Fruit fly (Drosophila melanogaster) whole organism, prepupa: ENCODE data around the gene Drak.

Experiments
- Blimp-1 ChIP-seq: fragments of 200-800 bp; sonication (Bioruptor generic); optimal IDR thresholded peaks from 3 replicates; lab custom pipeline; 2017; ENCODE audit warnings: missing biosample characterization, missing genetic modification characterization, mild to moderate bottlenecking, moderate library complexity, missing genetic modification reagents
- CG10631 ChIP-seq: fragments of 200-800 bp; sonication (Bioruptor generic); optimal IDR thresholded peaks from 2 replicates; lab custom pipeline; 2016; ENCODE audit warnings: missing biosample characterization, missing genetic modification characterization
- CG10669 ChIP-seq: fragments of 200-800 bp; sonication (Bioruptor generic); optimal IDR thresholded peaks from 3 replicates; lab custom pipeline; 2018; ENCODE audit warnings: missing biosample characterization, mild to moderate bottlenecking, missing genetic modification characterization, moderate library complexity
- CG11294 ChIP-seq: fragments of 200-800 bp; sonication (Bioruptor generic); IDR thresholded peaks from 2 replicates; pipeline ENCODE4 v1.3.6; 2022; ENCODE audit warnings: missing biosample characterization, missing genetic modification characterization
- CG11902 ChIP-seq: fragments of 200-800 bp; sonication (Bioruptor generic); optimal IDR thresholded peaks from 3 replicates; lab custom pipeline; 2016; ENCODE audit warnings: missing biosample characterization, missing genetic modification characterization
- CG15336 ChIP-seq: fragments of 200-800 bp; sonication (Bioruptor generic); IDR thresholded peaks from 2 replicates; pipeline ENCODE4 v1.3.6; 2022; ENCODE audit warnings: missing biosample characterization, missing genetic modification characterization
- CG1621 ChIP-seq: fragments of 200-800 bp; sonication (Bioruptor generic); optimal IDR thresholded peaks from 3 replicates; lab custom pipeline; 2018; ENCODE audit warnings: missing biosample characterization, mild to moderate bottlenecking, missing genetic modification characterization
- CG16779 ChIP-seq: fragments of 200-800 bp; sonication (Bioruptor generic); optimal IDR thresholded peaks from 3 replicates; lab custom pipeline; 2017; ENCODE audit warnings: missing biosample characterization, mild to moderate bottlenecking, missing genetic modification characterization
- CG3032 ChIP-seq: fragments of 200-800 bp; optimal IDR thresholded peaks from 2 replicates; lab custom pipeline; 2019; ENCODE audit warnings: missing biosample characterization, mild to moderate bottlenecking, missing genetic modification characterization, moderate library complexity
- CG31627 ChIP-seq: fragments of 200-800 bp; sonication (Bioruptor generic); optimal IDR thresholded peaks from 3 replicates; lab custom pipeline; 2016; ENCODE audit warnings: missing biosample characterization, missing genetic modification characterization
- CG32006 ChIP-seq: fragments of 200-800 bp; sonication (Bioruptor generic); optimal IDR thresholded peaks from 3 replicates; lab custom pipeline; 2017; ENCODE audit warnings: missing biosample characterization, mild to moderate bottlenecking, missing genetic modification characterization
- CG3919 ChIP-seq: fragments of 200-800 bp; sonication (Bioruptor generic); optimal IDR thresholded peaks from 3 replicates; lab custom pipeline; 2016; ENCODE audit warnings: missing biosample characterization, missing genetic modification characterization
- CG4318 ChIP-seq: fragments of 200-800 bp; sonication (Bioruptor generic); optimal IDR thresholded peaks from 3 replicates; lab custom pipeline; 2017; ENCODE audit warnings: missing biosample characterization, mild to moderate bottlenecking, missing genetic modification characterization
- CG6163 ChIP-seq: fragments of 200-800 bp; sonication (Bioruptor generic); IDR thresholded peaks from 3 replicates; pipeline ENCODE4 v1.3.6; 2022; ENCODE audit warnings: missing biosample characterization, missing genetic modification characterization
- CG6276 ChIP-seq: fragments of 200-800 bp; sonication (Bioruptor generic); optimal IDR thresholded peaks from 2 replicates; lab custom pipeline; 2017; ENCODE audit warnings: missing biosample characterization, mild to moderate bottlenecking, missing genetic modification characterization
- CG6792 ChIP-seq: fragments of 200-800 bp; sonication (Bioruptor generic); optimal IDR thresholded peaks from 3 replicates; lab custom pipeline; 2016; ENCODE audit warnings: missing biosample characterization, missing genetic modification characterization
- CG6808 ChIP-seq: fragments of 200-800 bp; sonication (Bioruptor generic); optimal IDR thresholded peaks from 3 replicates; lab custom pipeline; 2017; ENCODE audit warnings: missing biosample characterization, missing genetic modification characterization, mild to moderate bottlenecking, moderate library complexity, missing genetic modification reagents
- CG7368 ChIP-seq: fragments of 200-800 bp; sonication (Bioruptor generic); optimal IDR thresholded peaks from 3 replicates; lab custom pipeline; 2016; ENCODE audit warnings: missing biosample characterization, missing genetic modification characterization
- CG8119 ChIP-seq: fragments of 200-800 bp; sonication (Bioruptor generic); IDR thresholded peaks from 3 replicates; pipeline ENCODE4 v1.3.6; 2022; ENCODE audit warnings: missing biosample characterization, missing genetic modification characterization
- CG8319 ChIP-seq: fragments of 200-800 bp; sonication (Bioruptor generic); optimal IDR thresholded peaks from 3 replicates; lab custom pipeline; 2016; ENCODE audit warnings: missing biosample characterization, missing genetic modification characterization
- CG9139 ChIP-seq: fragments of 200-800 bp; sonication (Bioruptor generic); optimal IDR thresholded peaks from 3 replicates; lab custom pipeline; 2017; ENCODE audit warnings: missing biosample characterization, mild to moderate bottlenecking, missing genetic modification characterization
- Eip75B ChIP-seq: fragments of 200-800 bp; sonication (Bioruptor generic); optimal IDR thresholded peaks from 3 replicates; lab custom pipeline; 2016; ENCODE audit warnings: missing biosample characterization, missing genetic modification characterization
- Eip78C ChIP-seq: fragments of 200-800 bp; sonication (Bioruptor generic); peaks from one replicate; lab custom pipeline; 2016; ENCODE audit warnings: missing biosample characterization, missing genetic modification characterization
- Eip93F ChIP-seq: fragments of 200-800 bp; sonication (Bioruptor generic); optimal IDR thresholded peaks from 2 replicates; lab custom pipeline; 2016; ENCODE audit warnings: missing biosample characterization, mild to moderate bottlenecking, missing genetic modification characterization
- Ets21C ChIP-seq: fragments of 200-800 bp; sonication (Bioruptor generic); optimal IDR thresholded peaks from 3 replicates; lab custom pipeline; 2016; ENCODE audit warnings: missing biosample characterization, missing genetic modification characterization
- Ets96B ChIP-seq: fragments of 200-800 bp; optimal IDR thresholded peaks from 2 replicates; lab custom pipeline; 2019; ENCODE audit warnings: missing biosample characterization, mild to moderate bottlenecking, missing genetic modification characterization, moderate library complexity
- Gug ChIP-seq: fragments of 200-800 bp; sonication (Bioruptor generic); IDR thresholded peaks from 2 replicates; pipeline ENCODE4 v1.3.6; 2022; ENCODE audit warnings: missing biosample characterization, missing genetic modification characterization
- Hr38 ChIP-seq: sonication (Bioruptor generic); optimal IDR thresholded peaks from 2 replicates; lab custom pipeline; 2016; ENCODE audit warnings: missing biosample characterization, missing genetic modification characterization
- Hr4 ChIP-seq: fragments of 200-800 bp; sonication (Bioruptor generic); optimal IDR thresholded peaks from 3 replicates; lab custom pipeline; 2016; ENCODE audit warnings: missing biosample characterization, missing genetic modification characterization
- Met ChIP-seq: fragments of 200-800 bp; sonication (Bioruptor generic); optimal IDR thresholded peaks from 3 replicates; lab custom pipeline; 2016; ENCODE audit warnings: missing biosample characterization, missing genetic modification characterization
- OdsH ChIP-seq: fragments of 200-800 bp; sonication (Bioruptor generic); optimal IDR thresholded peaks from 3 replicates; lab custom pipeline; 2016; ENCODE audit warnings: missing biosample characterization, missing genetic modification characterization
- Smox ChIP-seq: fragments of 200-800 bp; sonication (Bioruptor generic); optimal IDR thresholded peaks from 3 replicates; lab custom pipeline; 2016; ENCODE audit warnings: missing biosample characterization, missing genetic modification characterization
- Sox102F ChIP-seq: fragments of 200-800 bp; sonication (Bioruptor generic); optimal IDR thresholded peaks from 2 replicates; lab custom pipeline; 2016; ENCODE audit warnings: missing biosample characterization, mild to moderate bottlenecking, missing genetic modification characterization
- Sox15 ChIP-seq: fragments of 200-800 bp; sonication (Bioruptor generic); optimal IDR thresholded peaks from 3 replicates; lab custom pipeline; 2016; ENCODE audit warnings: missing biosample characterization, missing genetic modification characterization
- achi ChIP-seq: fragments of 200-800 bp; sonication (Bioruptor generic); optimal IDR thresholded peaks from 3 replicates; lab custom pipeline; 2016; ENCODE audit warnings: missing biosample characterization, missing genetic modification characterization
- acj6 ChIP-seq: fragments of 200-800 bp; sonication (Bioruptor generic); optimal IDR thresholded peaks from 3 replicates; lab custom pipeline; 2016; ENCODE audit warnings: missing biosample characterization, missing genetic modification characterization
- cyc ChIP-seq: fragments of 200-800 bp; sonication (Bioruptor generic); optimal IDR thresholded peaks from 3 replicates; lab custom pipeline; 2016; ENCODE audit warnings: missing biosample characterization, missing genetic modification characterization
- dac ChIP-seq: fragments of 200-800 bp; sonication (Bioruptor generic); optimal IDR thresholded peaks from 2 replicates; lab custom pipeline; 2017; ENCODE audit warnings: missing biosample characterization, mild to moderate bottlenecking, missing genetic modification characterization
- eg ChIP-seq: fragments of 200-800 bp; sonication (Bioruptor generic); IDR thresholded peaks from 3 replicates; pipeline ENCODE4 v1.3.6; 2022; ENCODE audit warnings: missing biosample characterization, missing genetic modification characterization
- esn ChIP-seq: fragments of 200-800 bp; sonication (Bioruptor generic); optimal IDR thresholded peaks from 2 replicates; lab custom pipeline; 2016; ENCODE audit warnings: missing biosample characterization, mild to moderate bottlenecking, missing genetic modification characterization, moderate library complexity
- fd85E ChIP-seq: fragments of 200-800 bp; sonication (Bioruptor generic); optimal IDR thresholded peaks from 3 replicates; lab custom pipeline; 2016; ENCODE audit warnings: missing biosample characterization, missing genetic modification characterization
- lz ChIP-seq: fragments of 200-800 bp; sonication (Bioruptor generic); optimal IDR thresholded peaks from 3 replicates; lab custom pipeline; 2016; ENCODE audit warnings: missing biosample characterization, missing genetic modification characterization
- net ChIP-seq: fragments of 200-800 bp; sonication (Bioruptor generic); optimal IDR thresholded peaks from 3 replicates; lab custom pipeline; 2016; ENCODE audit warnings: missing biosample characterization, missing genetic modification characterization
- salr ChIP-seq, 2 experiments: fragments of 200-800 bp; sonication (Bioruptor generic); optimal IDR thresholded peaks; 3 replicates each; lab custom pipeline; 2016 to 2018; ENCODE audit warnings: missing biosample characterization in 2 of 2, missing genetic modification characterization in 2 of 2, mild to moderate bottlenecking in 1 of 2
- spab ChIP-seq: fragments of 200-800 bp; sonication (Bioruptor generic); optimal IDR thresholded peaks from 2 replicates; lab custom pipeline; 2017; ENCODE audit warnings: missing biosample characterization, mild to moderate bottlenecking, missing genetic modification characterization, missing genetic modification reagents
- ss ChIP-seq, 2 experiments: fragments of 200-800 bp; sonication (Bioruptor generic); optimal IDR thresholded peaks; 2 replicates in 1 of 2; 3 replicates in 1 of 2; lab custom pipeline; 2017 to 2018; ENCODE audit warnings: mild to moderate bottlenecking in 2 of 2, missing biosample characterization in 2 of 2, missing genetic modification characterization in 2 of 2, moderate library complexity in 1 of 2
- svp ChIP-seq: fragments of 200-800 bp; sonication (Bioruptor generic); peaks from one replicate; lab custom pipeline; 2016; ENCODE audit warnings: missing biosample characterization, missing genetic modification characterization
- topi ChIP-seq: fragments of 200-800 bp; sonication (Bioruptor generic); optimal IDR thresholded peaks from 3 replicates; lab custom pipeline; 2016; ENCODE audit warnings: missing biosample characterization, missing genetic modification characterization
- vri ChIP-seq: fragments of 200-800 bp; sonication (Bioruptor generic); optimal IDR thresholded peaks from 3 replicates; lab custom pipeline; 2016; ENCODE audit warnings: missing biosample characterization, mild to moderate bottlenecking, missing genetic modification characterization

Gene Drak

DNA sequence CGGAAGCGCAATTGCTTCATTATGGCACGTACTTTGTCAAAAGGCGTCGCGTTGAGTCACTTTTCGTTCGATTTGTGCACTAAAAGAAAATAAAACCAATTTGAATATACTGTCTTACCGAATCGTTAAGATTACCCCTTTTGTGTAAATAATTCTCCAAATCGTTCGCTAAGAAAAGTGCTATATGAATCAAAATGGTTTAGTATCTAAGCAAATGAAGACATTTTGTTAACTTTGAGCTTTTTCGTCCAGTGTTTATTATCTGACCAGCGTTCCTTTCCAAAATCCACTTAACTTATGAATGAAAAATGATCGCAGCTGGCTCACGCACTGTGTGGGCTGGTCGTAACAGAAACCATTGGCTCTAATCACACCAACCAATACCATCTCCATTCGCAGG, 57.1 kb downstream of the Drak start (continued):
- TF ChIP-seq CG10669 (GFP tag; lab: Kevin White, UChicago) (peak; percentile 26), lz (peak; percentile 34), Hr4 (GFP tag; lab: Kevin White, UChicago) (peak; percentile 12), spab (GFP tag; lab: Kevin White, UChicago) (no peak), esn (peak; percentile 61), Ets21C (peak; percentile 42), CG3919 (GFP tag; lab: Kevin White, UChicago) (peak; percentile 40), CG11902 (GFP tag; lab: Kevin White, UChicago) (no peak), net (GFP tag; lab: Kevin White, UChicago) (peak; percentile 38), achi (GFP tag; lab: Kevin White, UChicago) (peak; percentile 57), acj6 (peak; percentile 25), topi (GFP tag; lab: Kevin White, UChicago) (peak; percentile 66), CG11294 (no peak), CG7368 (GFP tag; lab: Kevin White, UChicago) (no peak), CG10631 (GFP tag; lab: Kevin White, UChicago) (peak; percentile 40)

DNA sequence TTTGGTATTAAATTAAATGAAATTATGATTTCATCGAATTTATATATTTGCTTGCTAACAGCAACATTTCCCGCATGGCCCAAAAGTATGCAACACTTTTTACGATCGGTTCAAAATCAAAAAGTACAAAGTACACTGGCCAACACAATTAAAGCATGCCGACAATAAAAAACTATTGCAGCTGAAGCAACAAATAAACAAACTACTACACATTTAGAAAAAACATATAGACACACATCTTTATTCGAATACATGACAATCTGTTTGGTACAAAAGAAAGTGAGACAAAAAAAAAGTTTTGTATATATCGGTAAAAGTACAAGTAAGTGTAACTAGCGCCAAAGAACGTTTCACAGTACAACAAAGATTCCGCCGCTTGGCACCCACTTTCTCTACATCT, 62.1 kb downstream of the Drak start:
- TF ChIP-seq Eip78C (GFP tag; lab: Kevin White, UChicago) = peak; percentile 67
- TF ChIP-seq Smox (GFP tag; lab: Kevin White, UChicago) = peak; percentile 17
- TF ChIP-seq CG3032 (tag; lab: Kevin White, UChicago) = no peak
- peak; percentile 1 for TF ChIP-seq cyc (GFP tag; lab: Kevin White, UChicago)
- no peak for TF ChIP-seq CG1621
- TF ChIP-seq esn = peak; percentile 39
- TF ChIP-seq CG15336 = 0 out of 2 replicates have a peak, but pooled peaks have one; percentile 13
- no peak for TF ChIP-seq CG11294
- TF ChIP-seq Sox102F (GFP tag; lab: Kevin White, UChicago) = peak; percentile 20
- TF ChIP-seq CG31627 = no peak
- TF ChIP-seq CG6808 (GFP tag; lab: Kevin White, UChicago) = no peak
- peak; percentile 38 for TF ChIP-seq CG6276 (GFP tag; lab: Kevin White, UChicago)
- TF ChIP-seq Eip93F (GFP tag; lab: Kevin White, UChicago) = no peak
- TF ChIP-seq CG8319 (GFP tag; lab: Kevin White, UChicago) = no peak
- TF ChIP-seq Blimp-1 (GFP tag; lab: Kevin White, UChicago) = no peak
- no peak for TF ChIP-seq fd85E (GFP tag; lab: Kevin White, UChicago)
- TF ChIP-seq CG3919 (GFP tag; lab: Kevin White, UChicago) = no peak
- TF ChIP-seq svp (GFP tag; lab: Kevin White, UChicago) = no peak
- peak; percentile 41 for TF ChIP-seq CG10669 (GFP tag; lab: Kevin White, UChicago)
- no peak for TF ChIP-seq vri (GFP tag; lab: Kevin White, UChicago)
- peak in 1 of 2 experiments; percentile 3 for TF ChIP-seq ss (GFP tag; optimal IDR thresholded peaks at IDR 0.05; lab: Kevin White, UChicago)
- no peak for TF ChIP-seq CG32006
- TF ChIP-seq Ets96B (tag; lab: Kevin White, UChicago) = peak; percentile 15
- TF ChIP-seq CG4318 (GFP tag; lab: Kevin White, UChicago) = no peak
- TF ChIP-seq Ets21C = no peak
- TF ChIP-seq CG8119 (GFP tag; lab: Robert Waterston, UW) = peak; percentile 31; the same call in 2 of the 3 replicates
- no peak for TF ChIP-seq Met (GFP tag; lab: Kevin White, UChicago)
- TF ChIP-seq CG11902 (GFP tag; lab: Kevin White, UChicago) = no peak
- TF ChIP-seq salr (GFP tag; optimal IDR thresholded peaks at IDR 0.05; lab: Kevin White, UChicago) = no peak
- peak; percentile 6; the same call in 1 of the 3 replicates for TF ChIP-seq CG6163 (GFP tag; lab: Robert Waterston, UW)
- no peak for TF ChIP-seq CG6792 (GFP tag; lab: Kevin White, UChicago)
- TF ChIP-seq dac (GFP tag; lab: Kevin White, UChicago) = no peak
- no peak for TF ChIP-seq Hr38 (GFP tag; lab: Kevin White, UChicago)
- TF ChIP-seq CG7368 (GFP tag; lab: Kevin White, UChicago) = no peak
- no peak for TF ChIP-seq Eip75B (GFP tag; lab: Kevin White, UChicago)
- TF ChIP-seq lz = peak; percentile 1
- TF ChIP-seq Sox15 (GFP tag; lab: Kevin White, UChicago) = no peak
- no peak; the same call in 2 of the 3 replicates for TF ChIP-seq eg (GFP tag; lab: Robert Waterston, UW)
- peak; percentile 24 for TF ChIP-seq net (GFP tag; lab: Kevin White, UChicago)
- TF ChIP-seq CG9139 = no peak
- TF ChIP-seq Gug (GFP tag; lab: Robert Waterston, UW) = no peak
- TF ChIP-seq CG16779 = no peak
- peak; percentile 5 for TF ChIP-seq OdsH
- no peak for TF ChIP-seq acj6
